Worm (Caenorhabditis elegans) whole organism, L3 larva: ENCODE results near the gene fut-4.

Experiments
- R02D3.7 ChIP-seq: fragments of 150-350 bp; optimal IDR thresholded peaks from 2 replicates; lab custom pipeline; 2014; ENCODE audit warnings: missing biosample characterization, missing genetic modification characterization
- ZK546.5 ChIP-seq: sonication (generic microtip); optimal IDR thresholded peaks from 2 replicates; lab custom pipeline; 2017; ENCODE audit warnings: missing biosample characterization, missing genetic modification characterization
- aly-2 ChIP-seq: fragments of 150-350 bp; optimal IDR thresholded peaks from 2 replicates; lab custom pipeline; 2014; ENCODE audit warnings: missing biosample characterization, missing genetic modification characterization
- ceh-16 ChIP-seq: sonication (generic microtip); optimal IDR thresholded peaks from 2 replicates; lab custom pipeline; 2017; ENCODE audit warnings: missing biosample characterization, missing genetic modification characterization
- ceh-28 ChIP-seq: fragments of 150-350 bp; optimal IDR thresholded peaks from 2 replicates; lab custom pipeline; 2014; ENCODE audit warnings: missing biosample characterization, missing genetic modification reagents, missing genetic modification characterization
- ceh-82 ChIP-seq: fragments of 150-350 bp; optimal IDR thresholded peaks from 2 replicates; lab custom pipeline; 2014; ENCODE audit warnings: missing biosample characterization, missing genetic modification characterization
- egl-27 ChIP-seq: sonication (generic microtip); optimal IDR thresholded peaks from 4 replicates; lab custom pipeline; 2017; ENCODE audit warnings: missing biosample characterization, missing genetic modification reagents, missing genetic modification characterization
- egl-5 ChIP-seq: fragments of 150-350 bp; optimal IDR thresholded peaks from 2 replicates; lab custom pipeline; 2017; ENCODE audit warnings: missing biosample characterization, missing genetic modification reagents, missing genetic modification characterization, inconsistent platforms
- elt-2 ChIP-seq: sonication (generic microtip); optimal IDR thresholded peaks from 2 replicates; lab custom pipeline; 2016; ENCODE audit warnings: missing genetic modification reagents, mild to moderate bottlenecking, missing genetic modification characterization, missing compliant biosample characterization
- elt-3 ChIP-seq, 3 experiments: fragments of 150-350 bp in 1 of 3; sonication (generic microtip) in 2 of 3; optimal IDR thresholded peaks; 2 replicates in 2 of 3; 4 replicates in 1 of 3; lab custom pipeline; 2014 to 2017; ENCODE audit warnings: missing biosample characterization in 3 of 3, missing genetic modification characterization in 3 of 3
- hmg-11 ChIP-seq: sonication (generic microtip); optimal IDR thresholded peaks from 2 replicates; lab custom pipeline; 2016; ENCODE audit warnings: missing genetic modification characterization, missing compliant biosample characterization
- jun-1 ChIP-seq: fragments of 150-350 bp; optimal IDR thresholded peaks from 2 replicates; lab custom pipeline; 2014; ENCODE audit warnings: missing biosample characterization, missing genetic modification reagents, missing genetic modification characterization
- lin-15B ChIP-seq: fragments of 150-350 bp; optimal IDR thresholded peaks from 2 replicates; lab custom pipeline; 2014; ENCODE audit warnings: missing biosample characterization, missing genetic modification characterization
- lsy-12 ChIP-seq: sonication (generic microtip); optimal IDR thresholded peaks from 2 replicates; lab custom pipeline; 2016; ENCODE audit warnings: mild to moderate bottlenecking, missing genetic modification characterization, missing compliant biosample characterization
- nfya-1 ChIP-seq: sonication (generic microtip); optimal IDR thresholded peaks from 2 replicates; lab custom pipeline; 2017; ENCODE audit warnings: missing genetic modification characterization, mild to moderate bottlenecking, missing compliant biosample characterization, antibody characterized with exemption, moderate library complexity; ENCODE audit not compliant: insufficient read depth
- nhr-11 ChIP-seq: fragments of 150-350 bp; optimal IDR thresholded peaks from 2 replicates; lab custom pipeline; 2014; ENCODE audit warnings: missing biosample characterization, missing genetic modification characterization
- nhr-12 ChIP-seq: fragments of 150-350 bp; optimal IDR thresholded peaks from 2 replicates; lab custom pipeline; 2014; ENCODE audit warnings: missing biosample characterization, missing genetic modification characterization
- nhr-23 ChIP-seq: fragments of 150-350 bp; optimal IDR thresholded peaks from 2 replicates; lab custom pipeline; 2014; ENCODE audit warnings: missing biosample characterization, missing genetic modification reagents, missing genetic modification characterization
- nhr-25 ChIP-seq: sonication (generic microtip); optimal IDR thresholded peaks from 2 replicates; lab custom pipeline; 2017; ENCODE audit warnings: missing biosample characterization, missing genetic modification characterization
- nhr-43 ChIP-seq: sonication (generic microtip); optimal IDR thresholded peaks from 2 replicates; lab custom pipeline; 2016; ENCODE audit warnings: mild to moderate bottlenecking, missing genetic modification characterization, missing compliant biosample characterization; ENCODE audit not compliant: poor library complexity, severe bottlenecking
- nhr-76 ChIP-seq: fragments of 150-350 bp; sonication (generic microtip); optimal IDR thresholded peaks from 5 replicates; lab custom pipeline; 2014; ENCODE audit warnings: missing biosample characterization, missing genetic modification characterization
- nhr-77 ChIP-seq: fragments of 150-350 bp; optimal IDR thresholded peaks from 2 replicates; lab custom pipeline; 2014; ENCODE audit warnings: missing biosample characterization, missing genetic modification characterization
- pha-4 ChIP-seq: fragments of 150-350 bp; optimal IDR thresholded peaks from 2 replicates; lab custom pipeline; 2014; ENCODE audit warnings: missing biosample characterization, missing genetic modification reagents, missing genetic modification characterization
- pqm-1 ChIP-seq: fragments of 150-350 bp; optimal IDR thresholded peaks from 2 replicates; lab custom pipeline; 2017; ENCODE audit warnings: missing biosample characterization, missing genetic modification characterization, inconsistent platforms
- skn-1 ChIP-seq: fragments of 150-350 bp; optimal IDR thresholded peaks from 2 replicates; lab custom pipeline; 2014; ENCODE audit warnings: missing biosample characterization, missing genetic modification characterization
- snpc-4 ChIP-seq: fragments of 150-350 bp; optimal IDR thresholded peaks from 2 replicates; lab custom pipeline; 2014; ENCODE audit warnings: missing biosample characterization, missing genetic modification characterization
- tbx-2 ChIP-seq: sonication (generic microtip); optimal IDR thresholded peaks from 2 replicates; lab custom pipeline; 2016; ENCODE audit warnings: mild to moderate bottlenecking, missing genetic modification characterization, missing compliant biosample characterization
- unc-39 ChIP-seq: sonication (generic microtip); optimal IDR thresholded peaks from 4 replicates; lab custom pipeline; 2017; ENCODE audit warnings: missing biosample characterization, missing genetic modification characterization

The fut-4 gene

ce11 chrII:2816676-2817075 is 5.7 kb downstream of the fut-4 start, which contains the start of gene set-13:
TSS of gene set-13 (plus strand) at chrII:2816976.
- TF ChIP-seq pha-4 (tag; lab: Kevin White, UChicago): no peak
- no peak for TF ChIP-seq ceh-16 (tag; lab: Kevin White, UChicago)
- no peak for TF ChIP-seq unc-39
- no peak for TF ChIP-seq tbx-2 (tag; lab: Kevin White, UChicago)

ce11 chrII:2815444-2815843 is 6.9 kb downstream of the fut-4 start, which contains the start of gene K12H6.2:
TSS of gene K12H6.2 (minus strand) at chrII:2815544.
- TF ChIP-seq egl-5: no peak
- TF ChIP-seq, all 47 proteins: peak for 0

ce11 chrII:2815017-2815416 is 7.3 kb downstream of the fut-4 start:
- TF ChIP-seq hmg-11: no peak
- TF ChIP-seq ceh-16 (tag; lab: Kevin White, UChicago): no peak
- TF ChIP-seq pqm-1: no peak
- no peak for TF ChIP-seq nhr-25 (tag; lab: Kevin White, UChicago)
- TF ChIP-seq ceh-28: no peak

ce11 chrII:2807674-2808206 is 14.6 kb downstream of the fut-4 start, which contains the start of gene K12H6.12:
TSS of gene K12H6.12 (plus strand) at chrII:2808156.
- TF ChIP-seq nhr-11 (tag; lab: Kevin White, UChicago): peak; percentile 34
- TF ChIP-seq jun-1 (tag; lab: Kevin White, UChicago): no peak
- no peak for TF ChIP-seq skn-1
- TF ChIP-seq nhr-76 (tag; lab: Kevin White, UChicago): no peak
- TF ChIP-seq lin-15B (tag; lab: Kevin White, UChicago): no peak
- TF ChIP-seq nhr-77 (tag; lab: Kevin White, UChicago): no peak
- TF ChIP-seq lsy-12 (tag; lab: Kevin White, UChicago): no peak
- peak; percentile 3 for TF ChIP-seq hmg-11
- TF ChIP-seq pha-4 (tag; lab: Kevin White, UChicago): peak; percentile 58
- no peak for TF ChIP-seq ZK546.5 (tag; lab: Kevin White, UChicago)
- TF ChIP-seq elt-2: no peak
- no peak for TF ChIP-seq ceh-28
- TF ChIP-seq egl-27 (tag; lab: Kevin White, UChicago): no peak
- no peak for TF ChIP-seq ceh-82 (tag; lab: Kevin White, UChicago)
- no peak for TF ChIP-seq elt-3 (tag; optimal IDR thresholded peaks at IDR 0.05; lab: Kevin White, UChicago)
- no peak for TF ChIP-seq nhr-12 (tag; lab: Kevin White, UChicago)
- no peak for TF ChIP-seq aly-2
- no peak for TF ChIP-seq R02D3.7
- TF ChIP-seq snpc-4 (tag; lab: Kevin White, UChicago): no peak
- TF ChIP-seq, all 47 proteins: peak for 3

ce11 chrII:2805566-2805965 is 16.8 kb downstream of the fut-4 start:
- TF ChIP-seq elt-3 (tag; optimal IDR thresholded peaks at IDR 0.05; lab: Kevin White, UChicago) (peak in 1 of 3 experiments; percentile 64), nhr-43 (tag; lab: Kevin White, UChicago) (no peak), nhr-23 (peak; percentile 33)

- TF ChIP-seq pha-4 (tag; lab: Kevin White, UChicago) (peak; percentile 42), tbx-2 (tag; lab: Kevin White, UChicago) (no peak), elt-2 (peak; percentile 8)
Observed at ce11 chrII:2804949-2805348, 17.4 kb downstream of the fut-4 start.

- TF ChIP-seq ZK546.5 (tag; lab: Kevin White, UChicago) (no peak), pha-4 (tag; lab: Kevin White, UChicago) (peak; percentile 63), nfya-1 (tag; lab: Kevin White, UChicago) (peak; percentile 67), lin-15B (tag; lab: Kevin White, UChicago) (peak; percentile 4)
Observed at ce11 chrII:2804245-2804644, 18.1 kb downstream of the fut-4 start.
